Worm (Caenorhabditis elegans): ENCODE data around the gene F46C3.7.

DNA sequence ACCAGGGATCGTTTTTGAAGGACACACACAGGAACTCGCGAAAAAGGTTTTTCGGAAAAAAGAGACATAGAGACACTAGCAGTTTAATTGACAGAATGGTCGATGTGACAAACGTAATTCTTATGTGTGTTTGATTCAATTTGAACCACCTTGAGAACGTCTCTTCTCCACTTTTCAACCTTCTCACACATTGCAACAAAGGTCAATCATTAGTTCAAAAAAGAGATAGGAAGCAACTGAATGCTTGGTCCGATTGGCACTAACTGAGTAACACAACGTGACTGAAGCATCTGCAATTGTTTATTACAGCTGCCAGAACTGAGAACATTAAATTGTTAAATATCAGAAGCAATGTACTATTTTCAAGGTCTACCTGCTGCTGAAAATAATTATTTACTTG is 22.3 kb downstream of the F46C3.7 start:
- TF ChIP-seq swsn-7 (tag; optimal IDR thresholded peaks at IDR 0.05) (no peak), alr-1 (tag; optimal IDR thresholded peaks at IDR 0.05; ENCODE audit: borderline replicate concordance) (no peak), ces-1 (GFP tag; optimal IDR thresholded peaks at IDR 0.05) (no peak), fkh-10 (GFP tag; optimal IDR thresholded peaks at IDR 0.05) (no peak), skn-1 (tag; optimal IDR thresholded peaks at IDR 0.05) (no peak), hpl-2 (GFP tag; optimal IDR thresholded peaks at IDR 0.05) (no peak), unc-62 (GFP tag; optimal IDR thresholded peaks at IDR 0.05) (no peak)

Measured in whole organism, L1 larva.